Fruit fly (Drosophila melanogaster) whole organism, embryonic: Measurements from ENCODE around the gene CG46523.
A peak's percentile ranks its signal among the peaks of the same experiment; 100 is the strongest.

ENCODE experiments used
- Adf1 ChIP-seq: fragments of 200-800 bp; sonication (Bioruptor generic); IDR thresholded peaks from 2 replicates; pipeline ENCODE4 v1.3.6; 2022; ENCODE audit warnings: missing biosample characterization, missing genetic modification characterization
- Aef1 ChIP-seq: fragments of 200-800 bp; sonication (Bioruptor generic); IDR thresholded peaks from 3 replicates; pipeline ENCODE4 v1.3.6; 2022; ENCODE audit warnings: missing biosample characterization, missing genetic modification characterization
- Atf6 ChIP-seq: fragments of 200-800 bp; sonication (Bioruptor generic); IDR thresholded peaks from 2 replicates; pipeline ENCODE4 v1.3.6; 2022; ENCODE audit warnings: missing biosample characterization, missing genetic modification characterization
- CG1024 ChIP-seq: fragments of 200-800 bp; sonication (Bioruptor generic); IDR thresholded peaks from 2 replicates; pipeline ENCODE4 v1.3.6; 2022; ENCODE audit warnings: missing biosample characterization, missing genetic modification characterization
- CG10979 ChIP-seq: fragments of 200-800 bp; sonication (Bioruptor generic); optimal IDR thresholded peaks from 2 replicates; lab custom pipeline; 2018; ENCODE audit warnings: missing biosample characterization, mild to moderate bottlenecking, missing genetic modification characterization, moderate library complexity
- CG14667 ChIP-seq: fragments of 200-800 bp; sonication (Bioruptor generic); IDR thresholded peaks from 2 replicates; pipeline ENCODE4 v1.3.6; 2022; ENCODE audit warnings: missing biosample characterization, missing genetic modification characterization
- CG14710 ChIP-seq: fragments of 200-800 bp; sonication (Bioruptor generic); optimal IDR thresholded peaks from 3 replicates; lab custom pipeline; 2019; ENCODE audit warnings: missing biosample characterization, mild to moderate bottlenecking, missing genetic modification characterization, moderate library complexity
- CG14965 ChIP-seq: fragments of 200-800 bp; sonication (Bioruptor generic); optimal IDR thresholded peaks from 2 replicates; lab custom pipeline; 2016; ENCODE audit warnings: missing biosample characterization, missing genetic modification characterization, borderline replicate concordance
- CG15269 ChIP-seq: fragments of 200-800 bp; sonication (Bioruptor generic); optimal IDR thresholded peaks from 2 replicates; lab custom pipeline; 2018; ENCODE audit warnings: missing biosample characterization, mild to moderate bottlenecking, missing genetic modification characterization, moderate library complexity
- CG17328 ChIP-seq: fragments of 200-800 bp; sonication (Bioruptor generic); IDR thresholded peaks from 2 replicates; pipeline ENCODE4 v1.3.6; 2022; ENCODE audit warnings: missing biosample characterization, missing genetic modification characterization
- CG18476 ChIP-seq: fragments of 200-800 bp; sonication (Bioruptor generic); optimal IDR thresholded peaks from 2 replicates; lab custom pipeline; 2016; ENCODE audit warnings: missing biosample characterization, mild to moderate bottlenecking, missing genetic modification characterization
- CG18619 ChIP-seq: fragments of 200-800 bp; sonication (Bioruptor generic); optimal IDR thresholded peaks from 3 replicates; lab custom pipeline; 2017; ENCODE audit warnings: missing biosample characterization, mild to moderate bottlenecking, missing genetic modification characterization
- CG2120 ChIP-seq: fragments of 200-800 bp; sonication (Bioruptor generic); optimal IDR thresholded peaks from 3 replicates; lab custom pipeline; 2016; ENCODE audit warnings: missing biosample characterization, missing genetic modification characterization
- CG2129 ChIP-seq: fragments of 200-800 bp; sonication (Bioruptor generic); IDR thresholded peaks from 2 replicates; pipeline ENCODE4 v1.3.6; 2022; ENCODE audit warnings: missing biosample characterization, missing genetic modification characterization; ENCODE audit not compliant: partially characterized antibody
- CG30020 ChIP-seq: fragments of 200-800 bp; optimal IDR thresholded peaks from 2 replicates; lab custom pipeline; 2019; ENCODE audit warnings: missing biosample characterization, mild to moderate bottlenecking, missing genetic modification characterization, moderate library complexity
- CG31224 ChIP-seq: fragments of 200-800 bp; sonication (Bioruptor generic); IDR thresholded peaks from 2 replicates; pipeline ENCODE4 v1.3.6; 2022; ENCODE audit warnings: missing biosample characterization, missing genetic modification characterization
- CG3163 ChIP-seq: fragments of 200-800 bp; sonication (Bioruptor generic); optimal IDR thresholded peaks from 3 replicates; lab custom pipeline; 2016; ENCODE audit warnings: missing biosample characterization, missing genetic modification characterization
- CG3407 ChIP-seq: fragments of 200-800 bp; sonication (Bioruptor generic); optimal IDR thresholded peaks from 2 replicates; lab custom pipeline; 2018; ENCODE audit warnings: missing biosample characterization, mild to moderate bottlenecking, missing genetic modification characterization
- CG4360 ChIP-seq: fragments of 200-800 bp; sonication (Bioruptor generic); IDR thresholded peaks from 2 replicates; pipeline ENCODE4 v1.3.6; 2022; ENCODE audit warnings: missing biosample characterization, missing genetic modification characterization
- CG6791 ChIP-seq: fragments of 200-800 bp; sonication (Bioruptor generic); IDR thresholded peaks from 3 replicates; pipeline ENCODE4 v1.3.6; 2022; ENCODE audit warnings: missing biosample characterization, missing genetic modification characterization; ENCODE audit not compliant: partially characterized antibody
- CG7987 ChIP-seq: fragments of 200-800 bp; sonication (Bioruptor generic); optimal IDR thresholded peaks from 2 replicates; lab custom pipeline; 2018; ENCODE audit warnings: missing biosample characterization, mild to moderate bottlenecking, missing genetic modification characterization, moderate library complexity
- CG9215 ChIP-seq: fragments of 200-800 bp; sonication (Bioruptor generic); IDR thresholded peaks from 2 replicates; pipeline ENCODE4 v1.3.6; 2022; ENCODE audit warnings: missing biosample characterization, missing genetic modification characterization
- CrebB ChIP-seq: fragments of 200-800 bp; sonication (Bioruptor generic); optimal IDR thresholded peaks from 3 replicates; lab custom pipeline; 2018; ENCODE audit warnings: missing biosample characterization, mild to moderate bottlenecking, missing genetic modification characterization
- Dfd ChIP-seq, 2 experiments: fragments of >200 bp; optimal IDR thresholded peaks; 2 replicates each; lab custom pipeline; 2017; ENCODE audit warnings: missing biosample characterization in 2 of 2, missing genetic modification characterization in 2 of 2
- Fer1 ChIP-seq: fragments of 200-800 bp; sonication (Bioruptor generic); optimal IDR thresholded peaks from 2 replicates; lab custom pipeline; 2017; ENCODE audit warnings: missing biosample characterization, mild to moderate bottlenecking, missing genetic modification characterization
- H15 ChIP-seq: fragments of 200-800 bp; sonication (Bioruptor generic); IDR thresholded peaks from 3 replicates; pipeline ENCODE4 v1.3.6; 2022; ENCODE audit warnings: missing biosample characterization, missing genetic modification characterization
- MESR4 ChIP-seq: fragments of 200-800 bp; sonication (Bioruptor generic); optimal IDR thresholded peaks from 2 replicates; lab custom pipeline; 2018; ENCODE audit warnings: missing biosample characterization, mild to moderate bottlenecking, missing genetic modification characterization, moderate library complexity
- Ravus ChIP-seq: fragments of 200-800 bp; sonication (Bioruptor generic); IDR thresholded peaks from 2 replicates; pipeline ENCODE4 v1.3.6; 2022; ENCODE audit warnings: missing biosample characterization, missing genetic modification characterization
- Six4 ChIP-seq: fragments of 200-800 bp; sonication (Bioruptor generic); optimal IDR thresholded peaks from 2 replicates; lab custom pipeline; 2016; ENCODE audit warnings: missing biosample characterization, missing genetic modification characterization
- Taf1 ChIP-seq: fragments of 200-800 bp; sonication (Bioruptor generic); IDR thresholded peaks from 2 replicates; pipeline ENCODE4 v1.3.6; 2022; ENCODE audit warnings: missing biosample characterization, missing genetic modification characterization
- bbx ChIP-seq: fragments of 200-800 bp; sonication (Bioruptor generic); IDR thresholded peaks from 2 replicates; pipeline ENCODE4 v1.3.6; 2022; ENCODE audit warnings: missing biosample characterization, missing genetic modification characterization; ENCODE audit not compliant: partially characterized antibody
- chif ChIP-seq, 2 experiments: fragments of 200-800 bp; sonication (Bioruptor generic); optimal IDR thresholded peaks; 3 replicates each; lab custom pipeline; 2016; ENCODE audit warnings: missing biosample characterization in 2 of 2, missing genetic modification characterization in 2 of 2
- chm ChIP-seq: fragments of 200-800 bp; sonication (Bioruptor generic); IDR thresholded peaks from 2 replicates; pipeline ENCODE4 v1.3.6; 2022; ENCODE audit warnings: missing biosample characterization, missing genetic modification characterization
- dmrt99B ChIP-seq: fragments of 200-800 bp; sonication (Bioruptor generic); optimal IDR thresholded peaks from 2 replicates; lab custom pipeline; 2018; ENCODE audit warnings: missing biosample characterization, mild to moderate bottlenecking, missing genetic modification characterization, moderate library complexity
- ems ChIP-seq: fragments of 200-800 bp; sonication (Bioruptor generic); optimal IDR thresholded peaks from 3 replicates; lab custom pipeline; 2016; ENCODE audit warnings: missing biosample characterization, missing genetic modification characterization
- esg ChIP-seq: fragments of 200-800 bp; sonication (Bioruptor generic); conservative IDR thresholded peaks from 2 replicates; pipeline ENCODE4 v1.3.6; 2022; ENCODE audit warnings: missing biosample characterization, missing genetic modification characterization
- fd102C ChIP-seq: fragments of 200-800 bp; sonication (Bioruptor generic); optimal IDR thresholded peaks from 2 replicates; lab custom pipeline; 2018; ENCODE audit warnings: missing biosample characterization, mild to moderate bottlenecking, missing genetic modification characterization, moderate library complexity
- gcm ChIP-seq: fragments of 200-800 bp; sonication (Bioruptor generic); optimal IDR thresholded peaks from 2 replicates; lab custom pipeline; 2019; ENCODE audit warnings: missing biosample characterization, mild to moderate bottlenecking, missing genetic modification characterization, moderate library complexity
- hb ChIP-seq: fragments of 200-800 bp; sonication (Bioruptor generic); IDR thresholded peaks from 3 replicates; pipeline ENCODE4 v1.3.6; 2022; ENCODE audit warnings: missing biosample characterization, missing genetic modification characterization; ENCODE audit not compliant: partially characterized antibody
- kah ChIP-seq: fragments of 200-800 bp; sonication (Bioruptor generic); optimal IDR thresholded peaks from 2 replicates; lab custom pipeline; 2018; ENCODE audit warnings: missing biosample characterization, mild to moderate bottlenecking, missing genetic modification characterization
- kay ChIP-seq: fragments of 200-800 bp; sonication (Bioruptor generic); optimal IDR thresholded peaks from 2 replicates; lab custom pipeline; 2016; ENCODE audit warnings: missing biosample characterization, missing genetic modification characterization
- lov ChIP-seq, 2 experiments: fragments of 200-800 bp in 1 of 2; fragments of >200 bp in 1 of 2; sonication (Bioruptor generic) in 1 of 2; IDR thresholded peaks in 1 of 2; optimal IDR thresholded peaks in 1 of 2; 2 replicates in 1 of 2; 3 replicates in 1 of 2; pipeline versions ENCODE4 v1.3.6 to Lab custom; 2017 to 2022; ENCODE audit warnings: missing biosample characterization in 1 of 2, missing genetic modification characterization in 1 of 2
- odd ChIP-seq: fragments of 200-800 bp; sonication (Bioruptor generic); optimal IDR thresholded peaks from 2 replicates; lab custom pipeline; 2017; ENCODE audit warnings: missing biosample characterization, mild to moderate bottlenecking, missing genetic modification characterization
- org-1 ChIP-seq: fragments of 200-800 bp; sonication (Bioruptor generic); optimal IDR thresholded peaks from 2 replicates; lab custom pipeline; 2017; ENCODE audit warnings: missing biosample characterization, missing genetic modification characterization
- pho ChIP-seq: fragments of 200-800 bp; sonication (Bioruptor generic); optimal IDR thresholded peaks from 2 replicates; lab custom pipeline; 2016; ENCODE audit warnings: missing biosample characterization, missing genetic modification characterization
- pum ChIP-seq: fragments of 200-800 bp; sonication (Bioruptor generic); optimal IDR thresholded peaks from 2 replicates; lab custom pipeline; 2016; ENCODE audit warnings: missing biosample characterization, missing genetic modification characterization
- sima ChIP-seq: fragments of 200-800 bp; sonication (Bioruptor generic); optimal IDR thresholded peaks from 2 replicates; lab custom pipeline; 2016; ENCODE audit warnings: missing biosample characterization, missing genetic modification characterization
- sisA ChIP-seq: fragments of 200-800 bp; sonication (Bioruptor generic); IDR thresholded peaks from 2 replicates; pipeline ENCODE4 v1.3.6; 2022; ENCODE audit warnings: missing biosample characterization, missing genetic modification characterization
- so ChIP-seq: fragments of 200-800 bp; sonication (Bioruptor generic); IDR thresholded peaks from 3 replicates; pipeline ENCODE4 v1.3.6; 2022; ENCODE audit warnings: missing biosample characterization, missing genetic modification characterization
- sob ChIP-seq: fragments of 200-800 bp; sonication (Bioruptor generic); IDR thresholded peaks from 2 replicates; pipeline ENCODE4 v1.3.6; 2022; ENCODE audit warnings: missing biosample characterization, missing genetic modification characterization
- sr ChIP-seq: fragments of 200-800 bp; sonication (Bioruptor generic); IDR thresholded peaks from 3 replicates; pipeline ENCODE4 v1.3.6; 2022; ENCODE audit warnings: missing biosample characterization, missing genetic modification characterization

The CG46523 gene

dm6 chr3L:1940843-1941418 is 2.0 kb upstream of the CG46523 start, which contains the start of gene Mfap1 (continued):
- no peak for TF ChIP-seq esg
- TF ChIP-seq CG18619 (GFP tag; lab: Kevin White, UChicago), result no peak
- no peak for TF ChIP-seq Dfd (GFP tag; optimal IDR thresholded peaks at IDR 0.05; lab: Kevin White, UChicago)
- no peak for TF ChIP-seq H15 (GFP tag; lab: Robert Waterston, UW)
- TF ChIP-seq fd102C (GFP tag; lab: Kevin White, UChicago), result no peak
- TF ChIP-seq chm (GFP tag; lab: Robert Waterston, UW), result no peak
- TF ChIP-seq CG31224 (GFP tag; lab: Robert Waterston, UW), result no peak
- TF ChIP-seq CG30020 (tag; lab: Kevin White, UChicago), result no peak
- no peak for TF ChIP-seq CG4360 (GFP tag; lab: Robert Waterston, UW)
- TF ChIP-seq CG14965 (GFP tag; lab: Kevin White, UChicago), result no peak
- TF ChIP-seq CG18476 (GFP tag; lab: Kevin White, UChicago), result no peak
- no peak for TF ChIP-seq Taf1 (GFP tag; lab: Robert Waterston, UW)
- TF ChIP-seq chif (GFP tag; optimal IDR thresholded peaks at IDR 0.05; lab: Kevin White, UChicago), result no peak
- TF ChIP-seq ems (GFP tag; lab: Kevin White, UChicago), result no peak
- TF ChIP-seq Six4 (GFP tag; lab: Kevin White, UChicago), result no peak
- TF ChIP-seq sisA, result no peak
- no peak for TF ChIP-seq lov (optimal IDR thresholded peaks at IDR 0.05; lab: Kevin White, UChicago)
- TF ChIP-seq lov (GFP tag; IDR thresholded peaks at IDR 0.05; lab: Robert Waterston, UW), result no peak
- no peak for TF ChIP-seq CG17328 (GFP tag; lab: Robert Waterston, UW)
- TF ChIP-seq CG6791 (GFP tag; lab: Robert Waterston, UW), result peak; percentile 64; the same call in 2 of the 3 replicates
- no peak for TF ChIP-seq kay (GFP tag; lab: Kevin White, UChicago)
- TF ChIP-seq gcm, result no peak
- TF ChIP-seq hb, result peak; percentile 58; the same call in 2 of the 3 replicates
- no peak for TF ChIP-seq dmrt99B
- TF ChIP-seq Atf6 (GFP tag; lab: Robert Waterston, UW), result no peak
- no peak for TF ChIP-seq CG3163 (GFP tag; lab: Kevin White, UChicago)
- no peak for TF ChIP-seq sima (GFP tag; lab: Kevin White, UChicago)
- TF ChIP-seq CG14667 (GFP tag; lab: Robert Waterston, UW), result no peak
- no peak for TF ChIP-seq pum (GFP tag; lab: Kevin White, UChicago)
- no peak for TF ChIP-seq CG10979 (tag; lab: Kevin White, UChicago)
- no peak for TF ChIP-seq sob (GFP tag; lab: Robert Waterston, UW)
- no peak for TF ChIP-seq CG15269 (tag; lab: Kevin White, UChicago)
- no peak for TF ChIP-seq CG9215 (GFP tag; lab: Robert Waterston, UW)
- TF ChIP-seq odd, result no peak
- peak; percentile 6 for TF ChIP-seq CG2120 (GFP tag; lab: Kevin White, UChicago)
- no peak for TF ChIP-seq org-1
- no peak for TF ChIP-seq CrebB (tag; lab: Kevin White, UChicago)
- TF ChIP-seq Adf1, result no peak
- no peak for TF ChIP-seq CG1024 (GFP tag; lab: Robert Waterston, UW)
- no peak for TF ChIP-seq so (GFP tag; lab: Robert Waterston, UW)
- TF ChIP-seq CG7987, result no peak
- TF ChIP-seq CG3407 (GFP tag; lab: Kevin White, UChicago), result no peak
- peak; percentile 50 for TF ChIP-seq CG14710 (tag; lab: Kevin White, UChicago)
- TF ChIP-seq bbx (GFP tag; lab: Robert Waterston, UW), result peak; percentile 61; the same call in 1 of the 2 replicates
- no peak for TF ChIP-seq Fer1
- no peak for TF ChIP-seq Aef1 (GFP tag; lab: Robert Waterston, UW)
- no peak for TF ChIP-seq Ravus
- TF ChIP-seq CG2129, result peak; percentile 35; the same call in 1 of the 2 replicates
- TF ChIP-seq sr (GFP tag; lab: Robert Waterston, UW), result no peak
- no peak for TF ChIP-seq kah
- TF ChIP-seq MESR4 (GFP tag; lab: Kevin White, UChicago), result peak; percentile 67
- no peak for TF ChIP-seq pho (GFP tag; lab: Kevin White, UChicago)
